Worm (Caenorhabditis elegans): ENCODE results near the gene fbxb-53.
A peak's percentile ranks its signal among the peaks of the same experiment; 100 is the strongest.
"Not testable (repeated sequence)": the region's sequence is repeated elsewhere in the genome, so short reads cannot be mapped to it uniquely, and the experiment has no call there.

fbxb-53 gene

DNA sequence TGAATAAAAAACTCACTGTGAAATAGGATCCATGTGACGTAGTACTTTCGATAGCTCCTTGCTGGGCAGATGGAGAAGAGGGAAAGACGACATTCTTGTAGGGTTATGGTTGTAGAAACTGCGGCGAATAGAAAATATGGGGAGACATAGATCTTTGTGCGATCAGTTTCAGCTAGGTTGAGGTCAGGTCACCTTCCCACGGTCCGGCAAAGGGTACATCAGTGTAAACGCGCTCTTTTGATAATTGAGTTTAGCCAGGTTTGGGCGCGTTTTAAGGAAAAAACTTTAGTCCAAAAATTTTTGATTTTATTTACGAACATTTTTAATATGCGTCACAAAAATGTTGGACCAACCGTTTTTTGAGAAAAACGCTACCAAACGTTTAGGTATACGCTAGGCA is 610 bp upstream of the fbxb-53 start, which contains the start of gene F36H5.17:
TSS of gene F36H5.17 (minus strand) at position 101 of the 400 bp plus-strand sequence.
- TF ChIP-seq nhr-2 (tag; optimal IDR thresholded peaks at IDR 0.05): no peak
- TF ChIP-seq nhr-76 (tag; optimal IDR thresholded peaks at IDR 0.05): no peak
- no peak for TF ChIP-seq unc-39 (tag; optimal IDR thresholded peaks at IDR 0.05)
- no peak for TF ChIP-seq nhr-28 (tag; optimal IDR thresholded peaks at IDR 0.05)
- no peak for TF ChIP-seq M03D4.4 (tag; optimal IDR thresholded peaks at IDR 0.05)
- no peak for TF ChIP-seq mls-2 (tag; optimal IDR thresholded peaks at IDR 0.05)
- no peak for TF ChIP-seq unc-120 (tag; optimal IDR thresholded peaks at IDR 0.05; ENCODE audit: poor library complexity, severe bottlenecking)
- TF ChIP-seq elt-1 (tag; optimal IDR thresholded peaks at IDR 0.05; ENCODE audit: borderline replicate concordance, insufficient read depth): no peak
- TF ChIP-seq lsy-2 (tag; optimal IDR thresholded peaks at IDR 0.05): no peak
- TF ChIP-seq hlh-1 (tag; optimal IDR thresholded peaks at IDR 0.05): no peak
- TF ChIP-seq sptf-1 (tag; optimal IDR thresholded peaks at IDR 0.05): no peak
- TF ChIP-seq ztf-11 (tag; optimal IDR thresholded peaks at IDR 0.05): no peak
- TF ChIP-seq snpc-4 (tag; optimal IDR thresholded peaks at IDR 0.05): no peak

DNA sequence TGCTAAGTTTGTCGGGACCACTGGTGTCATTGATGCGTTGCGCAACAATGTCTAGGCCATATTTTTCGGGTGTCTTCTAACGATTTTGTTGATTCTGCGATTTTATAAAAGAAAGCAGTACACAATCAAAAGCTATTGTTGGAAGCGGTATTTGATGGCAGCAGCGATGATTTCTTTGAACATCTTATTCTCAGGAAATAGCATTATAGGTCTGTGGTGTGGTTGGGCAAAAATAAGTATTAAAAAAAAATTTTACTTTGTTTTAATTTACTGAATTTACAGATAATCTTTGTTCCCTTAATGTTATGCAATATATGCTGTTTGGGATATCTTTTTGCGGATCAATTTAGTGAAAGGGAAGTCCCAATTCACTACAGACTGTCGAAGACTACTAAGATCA is 351 bp downstream of the fbxb-53 start, which contains the start of gene F36H5.10:
TSS of gene F36H5.10 (plus strand) at position 301 of the 400 bp plus-strand sequence.
- no peak for TF ChIP-seq snpc-4 (tag; optimal IDR thresholded peaks at IDR 0.05)
- TF ChIP-seq zip-8 (tag; optimal IDR thresholded peaks at IDR 0.05): peak; percentile 19

DNA sequence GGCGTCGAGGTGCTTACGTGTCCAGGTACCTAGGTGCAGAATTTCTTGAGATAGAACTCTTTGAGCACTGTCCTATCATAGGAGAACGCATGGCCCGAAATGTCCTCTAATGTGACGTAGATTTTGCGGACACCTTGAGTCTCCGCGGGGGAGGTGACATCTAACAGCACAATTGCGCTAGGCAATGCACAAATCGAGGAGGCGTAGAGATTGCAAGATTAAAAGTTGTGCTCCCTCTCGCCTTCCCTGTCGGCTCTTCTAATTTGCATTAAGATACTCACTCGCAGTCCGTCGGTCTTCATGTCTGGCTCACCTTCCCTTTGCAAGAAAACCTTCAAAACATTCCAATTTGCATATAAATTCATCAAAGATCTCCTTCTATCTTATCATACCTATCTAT is 2.9 kb downstream of the fbxb-53 start, which contains the start of gene F36H5.18:
TSS of gene F36H5.18 (plus strand) at position 301 of the 400 bp plus-strand sequence.
- TF ChIP-seq unc-120 (tag; optimal IDR thresholded peaks at IDR 0.05; ENCODE audit: poor library complexity, severe bottlenecking) (no peak), cnd-1 (tag; optimal IDR thresholded peaks at IDR 0.05) (no peak), nhr-237 (tag; optimal IDR thresholded peaks at IDR 0.05) (no peak), mab-5 (tag; optimal IDR thresholded peaks at IDR 0.05) (no peak)

DNA sequence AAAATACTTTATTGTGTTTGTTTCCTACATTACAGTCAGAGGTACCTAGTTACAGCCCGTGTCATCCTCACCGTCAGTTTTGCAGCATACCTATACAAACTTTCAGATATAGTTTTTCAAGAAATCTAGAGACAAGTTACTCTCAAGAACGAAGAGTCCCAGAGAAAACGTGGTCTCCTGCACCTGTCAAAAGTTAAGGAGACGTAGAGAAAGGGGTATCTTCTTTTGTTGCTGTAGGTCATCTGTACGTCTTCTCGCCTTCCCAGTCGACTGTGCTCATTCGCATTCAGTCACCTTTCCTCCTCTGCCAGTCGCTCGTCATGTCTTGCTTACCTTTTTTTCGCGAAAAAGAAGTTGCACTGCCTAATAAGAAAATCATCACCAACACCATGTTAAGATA is 4.9 kb downstream of the fbxb-53 start, which contains the start of gene F36H5.4:
TSS of gene F36H5.4 (plus strand) at position 301 of the 400 bp plus-strand sequence.
- no peak for TF ChIP-seq zip-8 (tag; optimal IDR thresholded peaks at IDR 0.05)
- no peak for TF ChIP-seq nhr-76 (tag; optimal IDR thresholded peaks at IDR 0.05)
- TF ChIP-seq ceh-39 (tag; optimal IDR thresholded peaks at IDR 0.05): no peak
- TF ChIP-seq bed-3 (GFP tag; optimal IDR thresholded peaks at IDR 0.05): no peak

DNA sequence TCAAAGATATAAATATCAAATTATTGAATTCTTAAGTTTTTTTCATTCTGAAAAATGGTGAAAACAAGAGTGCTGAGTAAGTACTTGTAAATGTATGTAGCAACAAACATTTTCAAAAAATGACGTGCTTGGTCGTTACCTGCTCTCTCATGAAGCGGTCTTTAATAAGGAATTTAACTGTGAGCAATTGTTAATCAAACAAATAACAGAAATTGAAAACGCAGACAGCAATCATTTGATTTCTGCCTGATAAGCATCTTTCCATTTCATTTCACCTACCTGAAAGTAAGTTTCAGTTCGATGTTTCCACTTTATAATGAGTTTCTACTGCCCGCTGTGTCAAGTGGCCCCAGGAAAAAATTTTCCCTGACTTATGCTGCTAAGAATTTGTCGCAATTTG is 6.4 kb downstream of the fbxb-53 start, which contains the start of gene math-28:
TSS of gene math-28 (plus strand) at position 301 of the 400 bp plus-strand sequence.
- TF ChIP-seq nhr-76 (tag; optimal IDR thresholded peaks at IDR 0.05): no peak
- no peak for TF ChIP-seq ceh-39 (tag; optimal IDR thresholded peaks at IDR 0.05)
- no peak for TF ChIP-seq tbx-8 (GFP tag; optimal IDR thresholded peaks at IDR 0.05)
- TF ChIP-seq nhr-28 (tag; optimal IDR thresholded peaks at IDR 0.05): no peak
- TF ChIP-seq blmp-1 (tag; optimal IDR thresholded peaks at IDR 0.05): no peak
- TF ChIP-seq nhr-12 (tag; optimal IDR thresholded peaks at IDR 0.05): no peak
- no peak for TF ChIP-seq unc-39 (tag; optimal IDR thresholded peaks at IDR 0.05)
- no peak for TF ChIP-seq sptf-1 (tag; optimal IDR thresholded peaks at IDR 0.05)
- TF ChIP-seq zip-8 (tag; optimal IDR thresholded peaks at IDR 0.05): no peak
- no peak for TF ChIP-seq lin-32 (GFP tag; optimal IDR thresholded peaks at IDR 0.05)
- TF ChIP-seq hlh-1 (tag; optimal IDR thresholded peaks at IDR 0.05): no peak

DNA sequence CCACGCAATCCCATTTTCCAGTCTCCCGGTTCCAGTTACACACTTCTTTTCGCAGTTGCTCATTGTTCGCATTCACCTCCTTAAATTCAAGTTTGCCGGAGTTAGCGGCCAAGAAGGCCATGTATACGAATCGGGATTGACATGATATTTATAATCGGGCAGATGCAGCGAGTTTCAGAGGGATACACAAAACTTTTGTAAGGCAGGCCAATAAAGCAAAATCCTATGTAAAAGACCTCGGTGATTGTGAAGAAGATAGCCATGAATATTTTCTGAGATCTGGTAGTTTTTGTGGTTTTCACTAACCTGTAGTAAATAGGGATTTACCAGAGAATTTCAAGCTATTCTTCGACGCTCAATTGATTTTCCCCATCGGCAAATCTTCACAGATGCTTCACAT is 10.0 kb downstream of the fbxb-53 start:
- TF ChIP-seq nhr-12 (tag; optimal IDR thresholded peaks at IDR 0.05) (no peak), zip-8 (tag; optimal IDR thresholded peaks at IDR 0.05) (no peak)

DNA sequence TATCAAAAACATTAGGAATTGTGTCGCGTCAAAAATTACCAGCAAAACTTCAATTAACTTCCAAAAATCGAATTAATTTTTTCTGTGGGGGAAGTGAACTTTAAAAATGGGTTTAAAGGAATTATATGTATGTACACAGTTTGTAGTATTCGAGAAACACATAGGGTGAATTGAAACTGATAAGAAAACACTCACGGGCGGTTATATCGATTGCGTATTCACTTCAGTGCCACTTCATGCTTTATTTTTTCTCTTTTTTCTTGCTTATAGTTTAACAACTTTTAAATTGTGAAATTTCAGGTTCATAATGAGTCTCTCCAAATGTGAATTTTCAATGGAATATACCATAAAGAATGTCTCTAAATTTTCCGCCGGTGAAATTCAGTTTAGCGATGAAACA is 14.7 kb downstream of the fbxb-53 start, which contains the start of gene math-26:
TSS of gene math-26 (plus strand) at position 301 of the 400 bp plus-strand sequence.
- not testable (repeated sequence) for TF ChIP-seq zip-8, snpc-4, nhr-28 (tag; optimal IDR thresholded peaks at IDR 0.05)

DNA sequence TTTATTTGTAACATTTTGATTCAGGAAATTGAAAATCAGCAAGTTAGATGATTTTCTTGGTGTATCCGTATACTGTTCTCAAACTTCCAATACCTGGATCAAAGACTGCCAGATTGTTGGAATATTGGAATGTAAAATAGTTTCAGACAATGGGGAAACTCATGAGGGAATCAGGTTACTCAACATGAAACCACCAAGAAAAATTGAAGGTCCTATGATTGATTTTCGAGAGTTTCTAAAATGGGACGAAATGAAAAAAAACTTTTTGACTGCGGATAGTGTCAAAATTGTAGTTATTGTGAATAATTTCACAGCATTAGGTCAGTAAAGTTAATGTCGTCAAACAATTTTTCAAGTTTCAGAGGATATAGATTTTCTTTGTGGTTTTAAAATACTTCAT is 15.1 kb downstream of the fbxb-53 start, which contains the start of gene math-3:
TSS of gene math-3 (plus strand) at position 301 of the 400 bp plus-strand sequence.
- TF ChIP-seq nhr-12 (tag; optimal IDR thresholded peaks at IDR 0.05): no peak
- TF ChIP-seq lsy-2 (tag; optimal IDR thresholded peaks at IDR 0.05): no peak
- no peak for TF ChIP-seq nhr-237 (tag; optimal IDR thresholded peaks at IDR 0.05)
- no peak for TF ChIP-seq mls-2 (tag; optimal IDR thresholded peaks at IDR 0.05)
- TF ChIP-seq blmp-1 (tag; optimal IDR thresholded peaks at IDR 0.05): no peak
- TF ChIP-seq sem-2 (GFP tag; optimal IDR thresholded peaks at IDR 0.05): no peak
- TF ChIP-seq mab-5 (tag; optimal IDR thresholded peaks at IDR 0.05): no peak
- TF ChIP-seq unc-62 (GFP tag; optimal IDR thresholded peaks at IDR 0.05): no peak
- TF ChIP-seq zip-8 (tag; optimal IDR thresholded peaks at IDR 0.05): no peak
- no peak for TF ChIP-seq mep-1 (tag; optimal IDR thresholded peaks at IDR 0.05)
- no peak for TF ChIP-seq cnd-1 (tag; optimal IDR thresholded peaks at IDR 0.05)
- no peak for TF ChIP-seq nhr-28 (tag; optimal IDR thresholded peaks at IDR 0.05)
- no peak for TF ChIP-seq elt-3 (tag; optimal IDR thresholded peaks at IDR 0.05)

All from whole organism, mixed stage, embryonic.